Fruit fly (Drosophila melanogaster) whole organism, embryonic: ENCODE measurements around the gene CG3815.

Experiments
- Aef1 ChIP-seq: fragments of 200-800 bp; sonication (Bioruptor generic); IDR thresholded peaks from 3 replicates; pipeline ENCODE4 v1.3.6; 2022; ENCODE audit warnings: missing biosample characterization, missing genetic modification characterization
- CG10267 ChIP-seq: fragments of 200-800 bp; sonication (Bioruptor generic); optimal IDR thresholded peaks from 2 replicates; lab custom pipeline; 2018; ENCODE audit warnings: missing biosample characterization, mild to moderate bottlenecking, missing genetic modification characterization, moderate library complexity
- CG10274 ChIP-seq: fragments of 200-800 bp; sonication (Bioruptor generic); optimal IDR thresholded peaks from 3 replicates; lab custom pipeline; 2017; ENCODE audit warnings: missing biosample characterization, mild to moderate bottlenecking, missing genetic modification characterization
- CG11504 ChIP-seq: fragments of 200-800 bp; sonication (Bioruptor generic); optimal IDR thresholded peaks from 3 replicates; lab custom pipeline; 2019; ENCODE audit warnings: missing biosample characterization, mild to moderate bottlenecking, missing genetic modification characterization, moderate library complexity
- CG11695 ChIP-seq: fragments of 200-800 bp; sonication (Bioruptor generic); IDR thresholded peaks from 3 replicates; pipeline ENCODE4 v1.3.6; 2022; ENCODE audit warnings: missing biosample characterization, missing genetic modification characterization
- CG14441 ChIP-seq: fragments of 200-800 bp; sonication (Bioruptor generic); IDR thresholded peaks from 2 replicates; pipeline ENCODE4 v1.3.6; 2022; ENCODE audit warnings: missing biosample characterization, missing genetic modification characterization
- CG14860 ChIP-seq: fragments of 200-800 bp; sonication (Bioruptor generic); IDR thresholded peaks from 3 replicates; pipeline ENCODE4 v1.3.6; 2022; ENCODE audit warnings: missing biosample characterization, missing genetic modification characterization; ENCODE audit not compliant: partially characterized antibody
- CG15011 ChIP-seq: fragments of 200-800 bp; sonication (Bioruptor generic); optimal IDR thresholded peaks from 3 replicates; lab custom pipeline; 2018; ENCODE audit warnings: missing biosample characterization, mild to moderate bottlenecking, missing genetic modification characterization
- CG2129 ChIP-seq: fragments of 200-800 bp; sonication (Bioruptor generic); IDR thresholded peaks from 2 replicates; pipeline ENCODE4 v1.3.6; 2022; ENCODE audit warnings: missing biosample characterization, missing genetic modification characterization; ENCODE audit not compliant: partially characterized antibody
- CG2712 ChIP-seq: fragments of 200-800 bp; optimal IDR thresholded peaks from 3 replicates; lab custom pipeline; 2019; ENCODE audit warnings: missing biosample characterization, mild to moderate bottlenecking, missing genetic modification characterization, moderate library complexity
- CG2875 ChIP-seq: fragments of 200-800 bp; sonication (Bioruptor generic); optimal IDR thresholded peaks from 2 replicates; lab custom pipeline; 2017; ENCODE audit warnings: missing biosample characterization, mild to moderate bottlenecking, missing genetic modification characterization, missing genetic modification reagents
- CG30020 ChIP-seq: fragments of 200-800 bp; optimal IDR thresholded peaks from 2 replicates; lab custom pipeline; 2019; ENCODE audit warnings: missing biosample characterization, mild to moderate bottlenecking, missing genetic modification characterization, moderate library complexity
- CG30431 ChIP-seq: fragments of 200-800 bp; sonication (Bioruptor generic); optimal IDR thresholded peaks from 2 replicates; lab custom pipeline; 2017; ENCODE audit warnings: missing biosample characterization, missing genetic modification characterization
- CG5180 ChIP-seq: fragments of 200-800 bp; sonication (Bioruptor generic); optimal IDR thresholded peaks from 3 replicates; lab custom pipeline; 2017; ENCODE audit warnings: missing biosample characterization, missing genetic modification characterization, mild to moderate bottlenecking, moderate library complexity, missing genetic modification reagents
- CG6689 ChIP-seq: fragments of 200-800 bp; sonication (Bioruptor generic); IDR thresholded peaks from 2 replicates; pipeline ENCODE4 v1.3.6; 2022; ENCODE audit warnings: missing biosample characterization, missing genetic modification characterization
- CG6813 ChIP-seq: fragments of 200-800 bp; sonication (Bioruptor generic); optimal IDR thresholded peaks from 2 replicates; lab custom pipeline; 2017; ENCODE audit warnings: missing biosample characterization, missing genetic modification characterization, mild to moderate bottlenecking, moderate library complexity, missing genetic modification reagents
- CG7987 ChIP-seq: fragments of 200-800 bp; sonication (Bioruptor generic); optimal IDR thresholded peaks from 2 replicates; lab custom pipeline; 2018; ENCODE audit warnings: missing biosample characterization, mild to moderate bottlenecking, missing genetic modification characterization, moderate library complexity
- CG8478 ChIP-seq: fragments of >200 bp; optimal IDR thresholded peaks from 2 replicates; lab custom pipeline; 2018
- CG9932 ChIP-seq: fragments of 200-800 bp; sonication (Bioruptor generic); IDR thresholded peaks from 2 replicates; pipeline ENCODE4 v1.3.6; 2022; ENCODE audit warnings: missing biosample characterization, missing genetic modification characterization
- CTCF ChIP-seq: fragments of 200-800 bp; sonication (Bioruptor generic); optimal IDR thresholded peaks from 2 replicates; lab custom pipeline; 2017; ENCODE audit warnings: missing biosample characterization, mild to moderate bottlenecking, missing genetic modification characterization, moderate library complexity
- CkIIα-i1 ChIP-seq: fragments of 200-800 bp; sonication (Bioruptor generic); IDR thresholded peaks from 2 replicates; pipeline ENCODE4 v1.3.6; 2022; ENCODE audit warnings: missing biosample characterization, missing genetic modification characterization
- CrebB ChIP-seq: fragments of 200-800 bp; sonication (Bioruptor generic); optimal IDR thresholded peaks from 3 replicates; lab custom pipeline; 2018; ENCODE audit warnings: missing biosample characterization, mild to moderate bottlenecking, missing genetic modification characterization
- Dfd ChIP-seq, 2 experiments: fragments of >200 bp; optimal IDR thresholded peaks; 2 replicates each; lab custom pipeline; 2017; ENCODE audit warnings: missing biosample characterization in 2 of 2, missing genetic modification characterization in 2 of 2
- Fer1 ChIP-seq: fragments of 200-800 bp; sonication (Bioruptor generic); optimal IDR thresholded peaks from 2 replicates; lab custom pipeline; 2017; ENCODE audit warnings: missing biosample characterization, mild to moderate bottlenecking, missing genetic modification characterization
- HLH54F ChIP-seq: fragments of 200-800 bp; sonication (Bioruptor generic); optimal IDR thresholded peaks from 3 replicates; lab custom pipeline; 2016; ENCODE audit warnings: missing biosample characterization, missing genetic modification characterization
- HmgZ ChIP-seq: fragments of 200-800 bp; sonication (Bioruptor generic); optimal IDR thresholded peaks from 2 replicates; lab custom pipeline; 2018; ENCODE audit warnings: missing biosample characterization, mild to moderate bottlenecking, missing genetic modification characterization
- Hsf ChIP-seq: fragments of 200-800 bp; sonication (Bioruptor generic); optimal IDR thresholded peaks from 3 replicates; lab custom pipeline; 2016; ENCODE audit warnings: missing biosample characterization, missing genetic modification characterization
- Lpt ChIP-seq: fragments of >200 bp; optimal IDR thresholded peaks from 2 replicates; lab custom pipeline; 2018; ENCODE audit warnings: missing biosample characterization, missing genetic modification characterization
- Max ChIP-seq: fragments of 200-800 bp; sonication (Bioruptor generic); optimal IDR thresholded peaks from 2 replicates; lab custom pipeline; 2016; ENCODE audit warnings: missing biosample characterization, mild to moderate bottlenecking, missing genetic modification characterization
- Optix ChIP-seq: fragments of 200-800 bp; sonication (Bioruptor generic); IDR thresholded peaks from 3 replicates; pipeline ENCODE4 v1.3.6; 2022; ENCODE audit warnings: missing biosample characterization, missing genetic modification characterization
- Pdp1 ChIP-seq, 2 experiments: fragments of 200-800 bp; sonication (Bioruptor generic); optimal IDR thresholded peaks; 3 replicates each; lab custom pipeline; 2016; ENCODE audit warnings: missing biosample characterization in 2 of 2, missing genetic modification characterization in 2 of 2, mild to moderate bottlenecking in 1 of 2, moderate library complexity in 1 of 2
- Taf1 ChIP-seq: fragments of 200-800 bp; sonication (Bioruptor generic); IDR thresholded peaks from 2 replicates; pipeline ENCODE4 v1.3.6; 2022; ENCODE audit warnings: missing biosample characterization, missing genetic modification characterization
- YL-1 ChIP-seq: fragments of 200-800 bp; sonication (Bioruptor generic); optimal IDR thresholded peaks from 3 replicates; lab custom pipeline; 2017; ENCODE audit warnings: missing biosample characterization, mild to moderate bottlenecking, missing genetic modification characterization
- dmrt11E ChIP-seq: fragments of 200-800 bp; sonication (Bioruptor generic); optimal IDR thresholded peaks from 3 replicates; lab custom pipeline; 2018; ENCODE audit warnings: missing biosample characterization, mild to moderate bottlenecking, missing genetic modification characterization, moderate library complexity
- ems ChIP-seq: fragments of 200-800 bp; sonication (Bioruptor generic); optimal IDR thresholded peaks from 3 replicates; lab custom pipeline; 2016; ENCODE audit warnings: missing biosample characterization, missing genetic modification characterization
- ewg ChIP-seq: fragments of 200-800 bp; sonication (Bioruptor generic); optimal IDR thresholded peaks from 3 replicates; lab custom pipeline; 2017; ENCODE audit warnings: mild to moderate bottlenecking, missing biosample characterization, missing genetic modification reagents, missing genetic modification characterization
- fd102C ChIP-seq: fragments of 200-800 bp; sonication (Bioruptor generic); optimal IDR thresholded peaks from 2 replicates; lab custom pipeline; 2018; ENCODE audit warnings: missing biosample characterization, mild to moderate bottlenecking, missing genetic modification characterization, moderate library complexity
- h ChIP-seq: fragments of >200 bp; optimal IDR thresholded peaks from 2 replicates; lab custom pipeline; 2017
- jigr1 ChIP-seq: fragments of 200-800 bp; sonication (Bioruptor generic); IDR thresholded peaks from 3 replicates; pipeline ENCODE4 v1.3.6; 2022; ENCODE audit warnings: missing biosample characterization, missing genetic modification characterization
- lov ChIP-seq, 2 experiments: fragments of 200-800 bp in 1 of 2; fragments of >200 bp in 1 of 2; sonication (Bioruptor generic) in 1 of 2; IDR thresholded peaks in 1 of 2; optimal IDR thresholded peaks in 1 of 2; 2 replicates in 1 of 2; 3 replicates in 1 of 2; pipeline versions ENCODE4 v1.3.6 to Lab custom; 2017 to 2022; ENCODE audit warnings: missing biosample characterization in 1 of 2, missing genetic modification characterization in 1 of 2
- nmo ChIP-seq: fragments of 200-800 bp; sonication (Bioruptor generic); optimal IDR thresholded peaks from 2 replicates; lab custom pipeline; 2018; ENCODE audit warnings: missing biosample characterization, mild to moderate bottlenecking, missing genetic modification characterization, moderate library complexity
- org-1 ChIP-seq: fragments of 200-800 bp; sonication (Bioruptor generic); optimal IDR thresholded peaks from 2 replicates; lab custom pipeline; 2017; ENCODE audit warnings: missing biosample characterization, missing genetic modification characterization
- pros ChIP-seq: fragments of 200-800 bp; sonication (Bioruptor generic); optimal IDR thresholded peaks from 3 replicates; lab custom pipeline; 2019; ENCODE audit warnings: missing biosample characterization, mild to moderate bottlenecking, missing genetic modification characterization, moderate library complexity
- psq ChIP-seq: fragments of 200-800 bp; sonication (Bioruptor generic); optimal IDR thresholded peaks from 2 replicates; lab custom pipeline; 2017; ENCODE audit warnings: missing biosample characterization, missing genetic modification characterization
- pum ChIP-seq: fragments of 200-800 bp; sonication (Bioruptor generic); optimal IDR thresholded peaks from 2 replicates; lab custom pipeline; 2016; ENCODE audit warnings: missing biosample characterization, missing genetic modification characterization
- run ChIP-seq: fragments of 200-800 bp; sonication (Bioruptor generic); optimal IDR thresholded peaks from 3 replicates; lab custom pipeline; 2018; ENCODE audit warnings: missing biosample characterization, mild to moderate bottlenecking, missing genetic modification characterization
- sim ChIP-seq: fragments of 200-800 bp; sonication (Bioruptor generic); IDR thresholded peaks from 2 replicates; pipeline ENCODE4 v1.3.6; 2022; ENCODE audit warnings: missing biosample characterization, missing genetic modification characterization
- sqz ChIP-seq: fragments of 200-800 bp; sonication (Bioruptor generic); optimal IDR thresholded peaks from 3 replicates; lab custom pipeline; 2018; ENCODE audit warnings: missing biosample characterization, mild to moderate bottlenecking, missing genetic modification characterization
- ttk ChIP-seq: fragments of 200-800 bp; sonication (Bioruptor generic); IDR thresholded peaks from 2 replicates; pipeline ENCODE4 v2.1.2; 2022; ENCODE audit warnings: missing biosample characterization, missing genetic modification characterization
- z ChIP-seq: fragments of 200-800 bp; sonication (Bioruptor generic); IDR thresholded peaks from 3 replicates; pipeline ENCODE4 v1.3.6; 2022; ENCODE audit warnings: missing biosample characterization, missing genetic modification characterization
- zfh1 ChIP-seq: fragments of 200-800 bp; sonication (Bioruptor generic); IDR thresholded peaks from 3 replicates; pipeline ENCODE4 v1.3.6; 2022; ENCODE audit warnings: missing biosample characterization, missing genetic modification characterization

CG3815 gene

DNA sequence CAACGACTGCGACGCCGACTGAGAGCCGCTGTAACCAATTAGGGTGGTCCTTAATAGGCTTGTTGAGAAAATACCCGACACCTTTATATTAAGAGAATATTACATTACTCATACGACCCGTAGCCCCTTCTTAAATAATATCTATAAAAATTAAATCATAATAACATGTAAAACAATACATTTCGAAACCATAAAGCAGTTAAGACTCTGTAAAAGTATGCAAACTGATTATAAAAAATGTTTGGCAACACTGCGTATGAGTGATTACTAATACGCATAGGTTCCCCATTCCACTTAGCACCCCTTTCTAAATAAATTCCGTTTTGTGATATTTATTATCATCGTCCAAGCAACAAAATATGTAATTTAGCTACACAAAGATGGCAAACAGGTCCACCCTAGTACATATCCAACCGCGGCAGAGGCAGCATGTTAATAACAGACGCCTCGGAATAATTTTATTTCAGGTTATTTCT is 45.4 kb downstream of the CG3815 start (continued):
- TF ChIP-seq ewg (GFP tag; lab: Kevin White, UChicago): peak; percentile 58
- TF ChIP-seq z (GFP tag; lab: Robert Waterston, UW): no peak
- no peak for TF ChIP-seq Optix (GFP tag; lab: Robert Waterston, UW)
- peak; percentile 7 to 56 for TF ChIP-seq Pdp1 (GFP tag; optimal IDR thresholded peaks at IDR 0.05; lab: Kevin White, UChicago)
- peak; percentile 66 for TF ChIP-seq CG9932 (GFP tag; lab: Robert Waterston, UW)
- TF ChIP-seq pum (GFP tag; lab: Kevin White, UChicago): peak; percentile 2
- TF ChIP-seq Dfd (GFP tag; optimal IDR thresholded peaks at IDR 0.05; lab: Kevin White, UChicago): no peak
- no peak for TF ChIP-seq psq (GFP tag; lab: Kevin White, UChicago)
- peak; percentile 72 for TF ChIP-seq CG5180
- 0 out of 2 replicates have a peak, but pooled peaks have one; percentile 17 for TF ChIP-seq Taf1
- TF ChIP-seq Fer1: peak; percentile 86
- TF ChIP-seq CTCF: peak; percentile 39
- TF ChIP-seq CG14441 (GFP tag; lab: Robert Waterston, UW): peak; percentile 39; the same call in 1 of the 2 replicates
- peak; percentile 39 for TF ChIP-seq CrebB (tag; lab: Kevin White, UChicago)
- no peak for TF ChIP-seq CG7987
- 0 out of 3 replicates have a peak, but pooled peaks have one; percentile 38 for TF ChIP-seq zfh1
- TF ChIP-seq CG6813 (GFP tag; lab: Kevin White, UChicago): peak; percentile 63
- TF ChIP-seq nmo (GFP tag; lab: Kevin White, UChicago): peak; percentile 82
- TF ChIP-seq dmrt11E: peak; percentile 25
- TF ChIP-seq lov (optimal IDR thresholded peaks at IDR 0.05; lab: Kevin White, UChicago): no peak
- TF ChIP-seq lov (GFP tag; IDR thresholded peaks at IDR 0.05; lab: Robert Waterston, UW): no peak
- no peak for TF ChIP-seq CG2129 (GFP tag; lab: Robert Waterston, UW)
- no peak for TF ChIP-seq Lpt (GFP tag; lab: Kevin White, UChicago)
- peak; percentile 40; the same call in 1 of the 3 replicates for TF ChIP-seq Aef1 (GFP tag; lab: Robert Waterston, UW)
- peak; percentile 33 for TF ChIP-seq CG30431
- TF ChIP-seq HmgZ (tag; lab: Kevin White, UChicago): peak; percentile 73
- peak; percentile 58 for TF ChIP-seq Max (GFP tag; lab: Kevin White, UChicago)
- peak; percentile 54; the same call in 1 of the 2 replicates for TF ChIP-seq ttk (GFP tag; lab: Robert Waterston, UW)
- TF ChIP-seq CG10274 (GFP tag; lab: Kevin White, UChicago): peak; percentile 52
- peak; percentile 77 for TF ChIP-seq CG15011 (GFP tag; lab: Kevin White, UChicago)
- no peak for TF ChIP-seq jigr1 (GFP tag; lab: Robert Waterston, UW)
- peak; percentile 84 for TF ChIP-seq CG2712 (tag; lab: Kevin White, UChicago)
- TF ChIP-seq CG14860 (GFP tag; lab: Robert Waterston, UW): no peak
- peak; percentile 17 for TF ChIP-seq sqz (GFP tag; lab: Kevin White, UChicago)
- peak; percentile 73 for TF ChIP-seq CG6689 (GFP tag; lab: Robert Waterston, UW)
- peak; percentile 68 for TF ChIP-seq CG2875 (GFP tag; lab: Kevin White, UChicago)
- TF ChIP-seq fd102C (GFP tag; lab: Kevin White, UChicago): no peak
- TF ChIP-seq HLH54F (GFP tag; lab: Kevin White, UChicago): peak; percentile 31
- TF ChIP-seq h: no peak
- peak; percentile 61 for TF ChIP-seq run (tag; lab: Kevin White, UChicago)
- TF ChIP-seq sim (GFP tag; lab: Robert Waterston, UW): no peak
- TF ChIP-seq CG11695 (GFP tag; lab: Robert Waterston, UW): peak; percentile 80; the same call in 2 of the 3 replicates
- no peak for TF ChIP-seq CG8478 (lab: Kevin White, UChicago)
- peak; percentile 8 for TF ChIP-seq YL-1
- TF ChIP-seq Hsf (GFP tag; lab: Kevin White, UChicago): peak; percentile 49
- TF ChIP-seq pros (GFP tag; lab: Kevin White, UChicago): no peak
- TF ChIP-seq ems (GFP tag; lab: Kevin White, UChicago): peak; percentile 41
- no peak for TF ChIP-seq CkIIα-i1 (GFP tag; lab: Robert Waterston, UW)
- TF ChIP-seq org-1: peak; percentile 82
- TF ChIP-seq CG30020 (tag; lab: Kevin White, UChicago): peak; percentile 34
- peak; percentile 88 for TF ChIP-seq CG11504 (tag; lab: Kevin White, UChicago)
- peak; percentile 66 for TF ChIP-seq CG10267 (tag; lab: Kevin White, UChicago)
